Worm (Caenorhabditis elegans) whole organism, L1 larva: ENCODE data around the gene Y57G11B.6.
A peak's percentile ranks its signal among the peaks of the same experiment; 100 is the strongest.

Source experiments
- C34B4.2 ChIP-seq: sonication (generic microtip); optimal IDR thresholded peaks from 2 replicates; lab custom pipeline; 2017; ENCODE audit warnings: mild to moderate bottlenecking, missing genetic modification characterization, missing compliant biosample characterization
- Y116A8C.19 ChIP-seq: sonication (generic microtip); optimal IDR thresholded peaks from 2 replicates; lab custom pipeline; 2016; ENCODE audit warnings: missing compliant biosample characterization, missing genetic modification characterization, borderline replicate concordance
- ama-1 ChIP-seq: fragments of 150-350 bp; optimal IDR thresholded peaks from 2 replicates; lab custom pipeline; 2014
- ceh-82 ChIP-seq, 3 experiments: fragments of 150-350 bp in 1 of 3; sonication (generic microtip) in 2 of 3; optimal IDR thresholded peaks; 2 replicates each; lab custom pipeline; 2014 to 2017; ENCODE audit warnings: missing biosample characterization in 3 of 3, missing genetic modification characterization in 3 of 3
- ceh-90 ChIP-seq: sonication (generic microtip); optimal IDR thresholded peaks from 2 replicates; lab custom pipeline; 2016; ENCODE audit warnings: missing genetic modification characterization, missing compliant biosample characterization
- dpl-1 ChIP-seq, 3 experiments: fragments of 150-350 bp in 2 of 3; sonication (generic microtip) in 1 of 3; optimal IDR thresholded peaks; 2 replicates each; lab custom pipeline; 2014 to 2017; ENCODE audit warnings: missing biosample characterization in 3 of 3, missing genetic modification characterization in 3 of 3, missing genetic modification reagents in 3 of 3
- efl-1 ChIP-seq, 4 experiments: fragments of 150-350 bp; optimal IDR thresholded peaks in 3 of 4; peaks in 1 of 4; 1 replicate in 1 of 4; 2 replicates in 3 of 4; lab custom pipeline; 2014; ENCODE audit warnings: missing biosample characterization in 2 of 4, missing genetic modification characterization in 2 of 4, missing genetic modification reagents in 2 of 4
- elt-2 ChIP-seq: sonication (generic microtip); optimal IDR thresholded peaks from 2 replicates; lab custom pipeline; 2016; ENCODE audit warnings: missing genetic modification characterization, mild to moderate bottlenecking, inconsistent platforms, missing compliant biosample characterization, missing genetic modification reagents
- elt-3 ChIP-seq, 6 experiments: fragments of 150-350 bp in 1 of 6; sonication (generic microtip); optimal IDR thresholded peaks; 2 replicates each; lab custom pipeline; 2017 to 2018; ENCODE audit warnings: missing biosample characterization in 6 of 6, missing genetic modification characterization in 6 of 6, inconsistent platforms in 1 of 6
- ets-5 ChIP-seq: fragments of 200-800 bp; sonication (Bioruptor generic); IDR thresholded peaks from 2 replicates; pipeline ENCODE4 v1.3.6; 2022; ENCODE audit warnings: missing genetic modification characterization, missing compliant biosample characterization
- fkh-8 ChIP-seq: sonication (generic microtip); optimal IDR thresholded peaks from 2 replicates; lab custom pipeline; 2016; ENCODE audit warnings: mild to moderate bottlenecking, missing genetic modification characterization, missing compliant biosample characterization
- fos-1 ChIP-seq: fragments of 150-350 bp; optimal IDR thresholded peaks from 2 replicates; lab custom pipeline; 2014; ENCODE audit warnings: missing biosample characterization, missing genetic modification characterization
- hlh-17 ChIP-seq: fragments of 200-800 bp; sonication (Bioruptor generic); optimal IDR thresholded peaks from 2 replicates; lab custom pipeline; 2018; ENCODE audit warnings: missing genetic modification characterization, mild to moderate bottlenecking, missing compliant biosample characterization, moderate library complexity, borderline replicate concordance
- lin-15B ChIP-seq: fragments of 150-350 bp; sonication (generic microtip); optimal IDR thresholded peaks from 3 replicates; lab custom pipeline; 2014; ENCODE audit warnings: missing biosample characterization, missing genetic modification characterization
- lin-35 ChIP-seq, 2 experiments: fragments of 150-350 bp; optimal IDR thresholded peaks; 2 replicates each; lab custom pipeline; 2014; ENCODE audit warnings: missing biosample characterization in 2 of 2, missing genetic modification characterization in 2 of 2, missing genetic modification reagents in 2 of 2
- lir-3 ChIP-seq: sonication (generic microtip); optimal IDR thresholded peaks from 2 replicates; lab custom pipeline; 2016; ENCODE audit warnings: mild to moderate bottlenecking, missing genetic modification characterization, moderate library complexity, missing compliant biosample characterization; ENCODE audit not compliant: poor library complexity
- lsy-2 ChIP-seq, 2 experiments: fragments of 150-350 bp; optimal IDR thresholded peaks; 2 replicates each; lab custom pipeline; 2014; ENCODE audit warnings: missing biosample characterization in 2 of 2, missing genetic modification characterization in 2 of 2
- mab-9 ChIP-seq: fragments of 200-800 bp; sonication (Bioruptor generic); IDR thresholded peaks from 2 replicates; pipeline ENCODE4 v1.3.6; 2022; ENCODE audit warnings: missing genetic modification reagents, missing genetic modification characterization, missing compliant biosample characterization
- mef-2 ChIP-seq: fragments of 150-350 bp; optimal IDR thresholded peaks from 2 replicates; lab custom pipeline; 2014; ENCODE audit warnings: missing biosample characterization, missing genetic modification characterization
- mep-1 ChIP-seq: fragments of 150-350 bp; optimal IDR thresholded peaks from 2 replicates; lab custom pipeline; 2014; ENCODE audit warnings: missing biosample characterization, missing genetic modification characterization
- nhr-11 ChIP-seq: fragments of 150-350 bp; optimal IDR thresholded peaks from 2 replicates; lab custom pipeline; 2014; ENCODE audit warnings: missing biosample characterization, missing genetic modification characterization
- nhr-12 ChIP-seq: sonication (generic microtip); optimal IDR thresholded peaks from 2 replicates; lab custom pipeline; 2017; ENCODE audit warnings: missing biosample characterization, missing genetic modification characterization
- nhr-28 ChIP-seq: fragments of 150-350 bp; optimal IDR thresholded peaks from 2 replicates; lab custom pipeline; 2014; ENCODE audit warnings: missing biosample characterization, missing genetic modification characterization
- nhr-47 ChIP-seq: sonication (generic microtip); optimal IDR thresholded peaks from 2 replicates; lab custom pipeline; 2016; ENCODE audit warnings: mild to moderate bottlenecking, missing genetic modification characterization, moderate library complexity, missing compliant biosample characterization
- nhr-71 ChIP-seq: sonication (generic microtip); optimal IDR thresholded peaks from 2 replicates; lab custom pipeline; 2016; ENCODE audit warnings: mild to moderate bottlenecking, missing genetic modification characterization, moderate library complexity, missing compliant biosample characterization
- nhr-90 ChIP-seq: sonication (generic microtip); optimal IDR thresholded peaks from 2 replicates; lab custom pipeline; 2016; ENCODE audit warnings: mild to moderate bottlenecking, missing genetic modification characterization, missing compliant biosample characterization; ENCODE audit not compliant: poor library complexity
- pag-3 ChIP-seq: sonication (generic microtip); optimal IDR thresholded peaks from 2 replicates; lab custom pipeline; 2017; ENCODE audit warnings: missing genetic modification characterization, mild to moderate bottlenecking, missing compliant biosample characterization, antibody characterized with exemption, borderline replicate concordance; ENCODE audit not compliant: insufficient read depth
- rnt-1 ChIP-seq: sonication (generic microtip); optimal IDR thresholded peaks from 2 replicates; lab custom pipeline; 2016; ENCODE audit warnings: mild to moderate bottlenecking, missing genetic modification characterization, moderate library complexity, missing compliant biosample characterization
- skn-1 ChIP-seq: fragments of 150-350 bp; optimal IDR thresholded peaks from 2 replicates; lab custom pipeline; 2014; ENCODE audit warnings: missing biosample characterization, missing genetic modification characterization
- snu-23 ChIP-seq: sonication (generic microtip); optimal IDR thresholded peaks from 2 replicates; lab custom pipeline; 2016; ENCODE audit warnings: missing genetic modification characterization, missing compliant biosample characterization
- swsn-7 ChIP-seq: sonication (generic microtip); optimal IDR thresholded peaks from 2 replicates; lab custom pipeline; 2016; ENCODE audit warnings: missing genetic modification characterization, missing compliant biosample characterization
- tbx-2 ChIP-seq: sonication (generic microtip); optimal IDR thresholded peaks from 2 replicates; lab custom pipeline; 2016; ENCODE audit warnings: missing genetic modification characterization, missing compliant biosample characterization
- unc-62 ChIP-seq: fragments of 150-350 bp; optimal IDR thresholded peaks from 2 replicates; lab custom pipeline; 2014; ENCODE audit warnings: missing biosample characterization, missing genetic modification reagents, missing genetic modification characterization
- unc-98 ChIP-seq: fragments of 200-800 bp; sonication (Bioruptor generic); IDR thresholded peaks from 2 replicates; pipeline ENCODE4 v1.3.6; 2022; ENCODE audit warnings: missing genetic modification characterization, missing compliant biosample characterization
- xbp-1 ChIP-seq: sonication (generic microtip); optimal IDR thresholded peaks from 2 replicates; lab custom pipeline; 2016; ENCODE audit warnings: missing genetic modification characterization, missing compliant biosample characterization
- zag-1 ChIP-seq: fragments of 150-350 bp; optimal IDR thresholded peaks from 2 replicates; lab custom pipeline; 2014; ENCODE audit warnings: missing biosample characterization, missing genetic modification characterization

Gene Y57G11B.6

ce11 chrIV:14594249-14594648 lies 39.6 kb upstream of the Y57G11B.6 start (continued):
- TF ChIP-seq unc-62 (GFP tag; lab: Kevin White, UChicago), result no peak

DNA sequence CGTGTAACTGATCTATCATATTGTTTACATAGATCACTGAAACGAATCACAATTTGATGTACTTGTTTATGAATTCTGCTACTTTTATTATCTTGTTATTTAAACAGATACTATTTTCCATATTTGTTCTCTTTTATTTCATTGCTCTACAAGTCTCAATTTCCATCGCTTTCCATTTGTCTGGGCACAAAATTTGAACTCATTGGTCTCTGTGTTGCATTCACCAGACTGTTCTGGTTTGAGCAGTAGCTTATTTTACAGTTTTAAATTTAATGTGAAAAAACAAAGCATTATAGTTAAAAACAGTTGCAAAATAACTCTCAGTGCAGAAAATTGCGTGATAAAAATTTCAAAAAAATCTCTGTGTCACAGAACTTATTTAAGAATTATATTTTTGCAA lies 32.9 kb upstream of the Y57G11B.6 start:
- no peak for TF ChIP-seq efl-1 (optimal IDR thresholded peaks at IDR 0.05; lab: Kevin White, UChicago)
- TF ChIP-seq efl-1 (GFP tag; optimal IDR thresholded peaks at IDR 0.05 in 1 of 2; lab: Kevin White, UChicago), result peak in 1 of 2 experiments; percentile 90
- TF ChIP-seq elt-2 (tag; lab: Kevin White, UChicago), result no peak

- TF ChIP-seq elt-3 (tag; optimal IDR thresholded peaks at IDR 0.05; lab: Kevin White, UChicago), result no peak
- TF ChIP-seq ceh-82 (tag; optimal IDR thresholded peaks at IDR 0.05; lab: Kevin White, UChicago), result no peak
- TF ChIP-seq rnt-1 (tag; lab: Kevin White, UChicago), result no peak
- no peak for TF ChIP-seq nhr-12
- no peak for TF ChIP-seq swsn-7 (tag; lab: Kevin White, UChicago)
- TF ChIP-seq zag-1, result no peak
- TF ChIP-seq xbp-1 (tag; lab: Kevin White, UChicago), result no peak
- no peak for TF ChIP-seq unc-98 (GFP tag; lab: Robert Waterston, UW)
- TF ChIP-seq nhr-71, result no peak
Measured at ce11 chrIV:14586759-14587158, 32.1 kb upstream of the Y57G11B.6 start.

ce11 chrIV:14580939-14581338 lies 26.3 kb upstream of the Y57G11B.6 start, which contains the start of gene irld-18:
TSS of gene irld-18 (minus strand) at chrIV:14581039.
- no peak for TF ChIP-seq nhr-11 (tag; lab: Kevin White, UChicago)
- TF ChIP-seq hlh-17, result no peak
- TF ChIP-seq nhr-28 (tag; lab: Kevin White, UChicago), result no peak
- TF ChIP-seq Y116A8C.19 (tag; lab: Kevin White, UChicago), result no peak
- no peak for TF ChIP-seq ets-5 (GFP tag; lab: Robert Waterston, UW)
- no peak for TF ChIP-seq ceh-90
- no peak for TF ChIP-seq elt-2 (tag; lab: Kevin White, UChicago)
- no peak for TF ChIP-seq pag-3 (tag; lab: Kevin White, UChicago)
- no peak for TF ChIP-seq mef-2 (tag; lab: Kevin White, UChicago)
- TF ChIP-seq fkh-8 (tag; lab: Kevin White, UChicago), result no peak

DNA sequence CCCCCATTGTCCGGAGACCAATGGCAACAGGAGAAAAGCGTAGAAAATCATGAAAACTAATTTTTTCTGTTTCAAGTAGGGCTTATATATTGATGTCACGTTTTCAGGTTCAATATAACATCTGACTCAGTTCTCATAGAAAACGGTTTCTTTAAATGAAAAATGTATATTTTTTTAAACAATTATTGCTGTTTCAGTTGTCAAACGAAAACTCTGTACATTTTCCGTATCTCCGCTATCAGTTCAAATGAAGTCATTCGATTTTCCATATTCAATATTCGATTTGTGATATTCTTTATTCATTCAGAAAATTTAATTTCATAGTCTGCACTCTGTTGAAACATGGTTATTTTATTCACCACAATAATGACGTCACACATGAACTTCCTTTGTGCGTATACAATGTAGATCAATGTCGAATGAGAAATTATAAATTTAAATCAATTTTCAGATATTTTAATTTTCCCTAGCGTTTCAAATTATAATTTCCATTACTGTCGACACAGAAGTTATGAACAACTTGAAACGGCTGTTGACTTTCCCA lies 24.0 kb upstream of the Y57G11B.6 start, which contains the start of gene Y57G11B.8:
Gene Y57G11B.8, minus strand, starts transcription at position 51 of the 544 bp plus-strand sequence.
- no peak for TF ChIP-seq tbx-2 (tag; lab: Kevin White, UChicago)
- TF ChIP-seq ama-1, result no peak
- TF ChIP-seq mep-1, result no peak
- TF ChIP-seq snu-23 (GFP tag; lab: Kevin White, UChicago), result no peak
- no peak for TF ChIP-seq lir-3 (tag; lab: Kevin White, UChicago)
- TF ChIP-seq fos-1 (tag; lab: Kevin White, UChicago), result no peak
- no peak for TF ChIP-seq nhr-47 (tag; lab: Kevin White, UChicago)
- TF ChIP-seq ceh-82 (tag; optimal IDR thresholded peaks at IDR 0.05; lab: Kevin White, UChicago), result no peak
- no peak for TF ChIP-seq lin-15B (tag; lab: Kevin White, UChicago)
- no peak for TF ChIP-seq nhr-90
- no peak for TF ChIP-seq ets-5 (GFP tag; lab: Robert Waterston, UW)
- no peak for TF ChIP-seq lsy-2 (tag; optimal IDR thresholded peaks at IDR 0.05; lab: Kevin White, UChicago)
- TF ChIP-seq lin-35 (GFP tag; optimal IDR thresholded peaks at IDR 0.05; lab: Kevin White, UChicago), result no peak
- no peak for TF ChIP-seq C34B4.2 (tag; lab: Kevin White, UChicago)
- TF ChIP-seq dpl-1 (GFP tag; optimal IDR thresholded peaks at IDR 0.05; lab: Kevin White, UChicago), result no peak
- no peak for TF ChIP-seq mab-9 (GFP tag; lab: Robert Waterston, UW)
- TF ChIP-seq skn-1 (tag; lab: Kevin White, UChicago), result no peak
